Worm (Caenorhabditis elegans) whole organism, L2 larva: ENCODE data around the gene gpc-1.

Experiments used
- C34F6.9 ChIP-seq: fragments of 150-350 bp; optimal IDR thresholded peaks from 2 replicates; lab custom pipeline; 2014; ENCODE audit warnings: missing biosample characterization, missing genetic modification characterization
- F13H6.1 ChIP-seq: sonication (generic microtip); optimal IDR thresholded peaks from 2 replicates; lab custom pipeline; 2016; ENCODE audit warnings: missing genetic modification characterization, missing compliant biosample characterization
- R02D3.7 ChIP-seq: fragments of 150-350 bp; optimal IDR thresholded peaks from 2 replicates; lab custom pipeline; 2014; ENCODE audit warnings: missing biosample characterization, missing genetic modification characterization
- Y55F3AM.14 ChIP-seq: fragments of 200-800 bp; sonication (Bioruptor generic); optimal IDR thresholded peaks from 2 replicates; lab custom pipeline; 2018; ENCODE audit warnings: mild to moderate bottlenecking, missing genetic modification characterization, missing compliant biosample characterization
- ZK546.5 ChIP-seq: sonication (generic microtip); optimal IDR thresholded peaks from 2 replicates; lab custom pipeline; 2017; ENCODE audit warnings: missing biosample characterization, missing genetic modification characterization
- alr-1 ChIP-seq: fragments of 150-350 bp; optimal IDR thresholded peaks from 2 replicates; lab custom pipeline; 2014; ENCODE audit warnings: missing biosample characterization, missing genetic modification characterization
- ama-1 ChIP-seq: fragments of 150-350 bp; optimal IDR thresholded peaks from 2 replicates; lab custom pipeline; 2018; ENCODE audit warnings: inconsistent platforms
- blmp-1 ChIP-seq: sonication (generic microtip); optimal IDR thresholded peaks from 2 replicates; lab custom pipeline; 2017; ENCODE audit warnings: missing genetic modification characterization, mild to moderate bottlenecking, missing compliant biosample characterization, antibody characterized with exemption, moderate library complexity; ENCODE audit not compliant: insufficient read depth
- ceh-82 ChIP-seq: fragments of 150-350 bp; optimal IDR thresholded peaks from 2 replicates; lab custom pipeline; 2014; ENCODE audit warnings: missing biosample characterization, missing genetic modification characterization
- crh-2 ChIP-seq: sonication (generic microtip); optimal IDR thresholded peaks from 2 replicates; lab custom pipeline; 2017; ENCODE audit warnings: missing biosample characterization, missing genetic modification characterization
- dmd-4 ChIP-seq: sonication (generic microtip); optimal IDR thresholded peaks from 2 replicates; lab custom pipeline; 2017; ENCODE audit warnings: missing biosample characterization, missing genetic modification characterization
- elt-1 ChIP-seq: fragments of 150-350 bp; optimal IDR thresholded peaks from 2 replicates; lab custom pipeline; 2014; ENCODE audit warnings: missing biosample characterization, missing genetic modification characterization
- fos-1 ChIP-seq: fragments of 150-350 bp; optimal IDR thresholded peaks from 2 replicates; lab custom pipeline; 2014; ENCODE audit warnings: missing biosample characterization, missing genetic modification characterization
- gmeb-1 ChIP-seq: fragments of 150-350 bp; optimal IDR thresholded peaks from 2 replicates; lab custom pipeline; 2014; ENCODE audit warnings: missing biosample characterization, missing genetic modification characterization
- lin-11 ChIP-seq: fragments of 150-350 bp; sonication (generic microtip); optimal IDR thresholded peaks from 2 replicates; lab custom pipeline; 2014; ENCODE audit warnings: missing biosample characterization, missing genetic modification characterization, inconsistent platforms, mixed read lengths
- lsy-2 ChIP-seq, 2 experiments: fragments of 150-350 bp in 1 of 2; sonication (generic microtip) in 1 of 2; optimal IDR thresholded peaks; 2 replicates each; lab custom pipeline; 2014 to 2017; ENCODE audit warnings: missing biosample characterization in 2 of 2, missing genetic modification characterization in 2 of 2
- mab-5 ChIP-seq: fragments of 150-350 bp; optimal IDR thresholded peaks from 2 replicates; lab custom pipeline; 2014; ENCODE audit warnings: missing biosample characterization, missing genetic modification characterization
- mbf-1 ChIP-seq: sonication (generic microtip); optimal IDR thresholded peaks from 2 replicates; lab custom pipeline; 2017; ENCODE audit warnings: missing biosample characterization, missing genetic modification characterization
- nhr-10 ChIP-seq: sonication (generic microtip); optimal IDR thresholded peaks from 2 replicates; lab custom pipeline; 2017; ENCODE audit warnings: missing biosample characterization, missing genetic modification characterization
- nhr-11 ChIP-seq: fragments of 150-350 bp; optimal IDR thresholded peaks from 2 replicates; lab custom pipeline; 2014; ENCODE audit warnings: missing biosample characterization, missing genetic modification characterization
- nhr-12 ChIP-seq: fragments of 150-350 bp; optimal IDR thresholded peaks from 2 replicates; lab custom pipeline; 2014; ENCODE audit warnings: missing biosample characterization, missing genetic modification characterization
- nhr-129 ChIP-seq: fragments of 150-350 bp; optimal IDR thresholded peaks from 2 replicates; lab custom pipeline; 2014; ENCODE audit warnings: missing biosample characterization, missing genetic modification characterization
- nhr-21 ChIP-seq: fragments of 150-350 bp; optimal IDR thresholded peaks from 2 replicates; lab custom pipeline; 2014; ENCODE audit warnings: missing biosample characterization, missing genetic modification characterization
- nhr-23 ChIP-seq: fragments of 150-350 bp; optimal IDR thresholded peaks from 2 replicates; lab custom pipeline; 2014; ENCODE audit warnings: missing biosample characterization, missing genetic modification reagents, missing genetic modification characterization
- nhr-237 ChIP-seq: fragments of 150-350 bp; optimal IDR thresholded peaks from 2 replicates; lab custom pipeline; 2014; ENCODE audit warnings: missing biosample characterization, missing genetic modification characterization
- nhr-6 ChIP-seq: fragments of 150-350 bp; optimal IDR thresholded peaks from 2 replicates; lab custom pipeline; 2014; ENCODE audit warnings: missing biosample characterization, missing genetic modification characterization
- nhr-77 ChIP-seq: fragments of 150-350 bp; optimal IDR thresholded peaks from 2 replicates; lab custom pipeline; 2014; ENCODE audit warnings: missing biosample characterization, missing genetic modification characterization
- peb-1 ChIP-seq: fragments of 150-350 bp; optimal IDR thresholded peaks from 2 replicates; lab custom pipeline; 2014; ENCODE audit warnings: missing biosample characterization, missing genetic modification characterization
- sma-3 ChIP-seq: sonication (generic microtip); optimal IDR thresholded peaks from 2 replicates; lab custom pipeline; 2016; ENCODE audit warnings: missing genetic modification reagents, missing genetic modification characterization, missing compliant biosample characterization
- sma-9 ChIP-seq, 2 experiments: fragments of 150-350 bp in 1 of 2; sonication (generic microtip) in 1 of 2; optimal IDR thresholded peaks; 2 replicates each; lab custom pipeline; 2014 to 2016; ENCODE audit warnings: missing genetic modification characterization in 2 of 2, mild to moderate bottlenecking in 1 of 2, missing biosample characterization in 1 of 2, missing compliant biosample characterization in 1 of 2, missing genetic modification reagents in 1 of 2, moderate library complexity in 1 of 2
- snpc-4 ChIP-seq: fragments of 150-350 bp; optimal IDR thresholded peaks from 2 replicates; lab custom pipeline; 2014; ENCODE audit warnings: missing biosample characterization, missing genetic modification characterization
- unc-39 ChIP-seq: fragments of 150-350 bp; optimal IDR thresholded peaks from 2 replicates; lab custom pipeline; 2014; ENCODE audit warnings: missing biosample characterization, missing genetic modification characterization
- unc-55 ChIP-seq: fragments of 150-350 bp; sonication (generic microtip); optimal IDR thresholded peaks from 3 replicates; lab custom pipeline; 2014; ENCODE audit warnings: missing biosample characterization, missing genetic modification reagents, missing genetic modification characterization
- unc-62 ChIP-seq: fragments of 150-350 bp; optimal IDR thresholded peaks from 2 replicates; lab custom pipeline; 2014; ENCODE audit warnings: missing biosample characterization, missing genetic modification reagents, missing genetic modification characterization
- zag-1 ChIP-seq: fragments of 150-350 bp; optimal IDR thresholded peaks from 2 replicates; lab custom pipeline; 2014; ENCODE audit warnings: missing biosample characterization, missing genetic modification characterization

Gene gpc-1

ce11 chrX:12914209-12914608, 29.4 kb upstream of the gpc-1 start:
- TF ChIP-seq nhr-129 (tag; lab: Kevin White, UChicago) (peak; percentile 78), sma-9 (GFP tag; optimal IDR thresholded peaks at IDR 0.05; lab: Kevin White, UChicago) (peak; percentile 31), sma-9 (tag; optimal IDR thresholded peaks at IDR 0.05; lab: Kevin White, UChicago) (no peak), mbf-1 (tag; lab: Kevin White, UChicago) (no peak), snpc-4 (tag; lab: Kevin White, UChicago) (no peak), Y55F3AM.14 (GFP tag; lab: Kevin White, UChicago) (no peak), unc-62 (GFP tag; lab: Kevin White, UChicago) (no peak), nhr-6 (tag; lab: Kevin White, UChicago) (peak; percentile 7), nhr-12 (tag; lab: Kevin White, UChicago) (no peak), C34F6.9 (tag; lab: Kevin White, UChicago) (peak; percentile 53), nhr-11 (tag; lab: Kevin White, UChicago) (no peak), nhr-10 (tag; lab: Kevin White, UChicago) (no peak)

- TF ChIP-seq ceh-82 (tag; lab: Kevin White, UChicago) = no peak
- peak; percentile 6 for TF ChIP-seq nhr-129 (tag; lab: Kevin White, UChicago)
- no peak for TF ChIP-seq unc-55
- no peak for TF ChIP-seq ama-1 (lab: Kevin White, UChicago)
- TF ChIP-seq unc-62 (GFP tag; lab: Kevin White, UChicago) = no peak
- TF ChIP-seq alr-1 = no peak
- TF ChIP-seq sma-9 (GFP tag; optimal IDR thresholded peaks at IDR 0.05; lab: Kevin White, UChicago) = peak; percentile 80
- no peak for TF ChIP-seq sma-9 (tag; optimal IDR thresholded peaks at IDR 0.05; lab: Kevin White, UChicago)
- TF ChIP-seq nhr-21 (tag; lab: Kevin White, UChicago) = peak; percentile 35
Measured at ce11 chrX:12913398-12914071, 28.7 kb upstream of the gpc-1 start.

ce11 chrX:12912435-12912834, 27.6 kb upstream of the gpc-1 start:
- TF ChIP-seq nhr-237 (tag; lab: Kevin White, UChicago) (no peak), nhr-21 (tag; lab: Kevin White, UChicago) (peak; percentile 9)
- TF ChIP-seq, all 48 proteins: peak for 1

DNA sequence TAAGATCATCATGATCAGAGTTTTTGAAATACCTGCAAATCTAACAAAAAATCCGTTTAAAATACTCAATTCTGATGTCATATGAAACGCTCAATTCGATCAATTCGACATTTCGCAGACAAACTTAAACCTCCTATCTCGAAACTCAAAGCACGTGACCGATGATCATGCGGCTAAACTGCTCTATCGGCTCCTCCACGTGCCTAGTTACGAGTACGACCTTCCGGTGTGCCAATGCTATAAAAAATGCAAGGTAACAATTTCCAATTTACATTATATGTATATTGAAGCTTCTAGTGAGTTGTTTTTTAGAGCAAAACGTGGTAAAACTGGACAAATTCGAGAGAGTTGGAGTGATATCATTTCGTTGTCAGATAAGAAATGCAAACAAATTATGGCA, 26.4 kb upstream of the gpc-1 start:
- TF ChIP-seq C34F6.9 (tag; lab: Kevin White, UChicago) (peak; percentile 48), sma-3 (no peak), R02D3.7 (tag; lab: Kevin White, UChicago) (no peak), F13H6.1 (tag; lab: Kevin White, UChicago) (no peak), lsy-2 (tag; optimal IDR thresholded peaks at IDR 0.05; lab: Kevin White, UChicago) (peak in 1 of 2 experiments; percentile 30), gmeb-1 (tag; lab: Kevin White, UChicago) (peak; percentile 5), fos-1 (tag; lab: Kevin White, UChicago) (peak; percentile 7), elt-1 (tag; lab: Kevin White, UChicago) (no peak), sma-9 (GFP tag; optimal IDR thresholded peaks at IDR 0.05; lab: Kevin White, UChicago) (peak; percentile 50), sma-9 (tag; optimal IDR thresholded peaks at IDR 0.05; lab: Kevin White, UChicago) (no peak), nhr-129 (tag; lab: Kevin White, UChicago) (peak; percentile 48), nhr-11 (tag; lab: Kevin White, UChicago) (no peak), crh-2 (peak; percentile 51)

DNA sequence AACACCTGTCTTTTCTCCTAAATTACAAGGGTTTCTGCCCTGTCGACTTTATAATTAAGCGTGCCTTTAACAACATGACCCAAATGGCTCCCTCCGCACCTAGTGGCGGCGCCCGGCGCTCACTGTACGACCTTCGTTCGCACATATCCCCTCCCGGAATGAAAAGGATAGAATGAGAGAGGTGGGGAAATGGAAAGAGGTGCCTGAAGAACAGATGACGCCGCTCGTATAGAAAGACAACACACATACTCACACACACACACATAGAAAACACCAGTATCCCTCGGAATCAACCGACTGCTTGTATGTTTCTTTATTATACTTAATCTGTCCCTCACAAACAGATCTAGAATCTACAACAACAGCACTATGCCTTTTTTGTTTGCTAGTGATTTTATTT, 25.1 kb upstream of the gpc-1 start:
- TF ChIP-seq nhr-77 (no peak), lin-11 (tag; lab: Kevin White, UChicago) (no peak), C34F6.9 (tag; lab: Kevin White, UChicago) (no peak), mab-5 (no peak)

ce11 chrX:12908715-12909114, 23.9 kb upstream of the gpc-1 start:
- no peak for TF ChIP-seq ama-1 (lab: Kevin White, UChicago)
- TF ChIP-seq ZK546.5 (tag; lab: Kevin White, UChicago) = no peak
- no peak for TF ChIP-seq blmp-1
- no peak for TF ChIP-seq nhr-23 (tag; lab: Kevin White, UChicago)
- TF ChIP-seq ceh-82 (tag; lab: Kevin White, UChicago) = no peak
- no peak for TF ChIP-seq dmd-4 (tag; lab: Kevin White, UChicago)
- no peak for TF ChIP-seq zag-1 (tag; lab: Kevin White, UChicago)
- TF ChIP-seq F13H6.1 (tag; lab: Kevin White, UChicago) = no peak
- TF ChIP-seq nhr-10 (tag; lab: Kevin White, UChicago) = no peak
- TF ChIP-seq snpc-4 (tag; lab: Kevin White, UChicago) = no peak
- no peak for TF ChIP-seq lsy-2 (tag; optimal IDR thresholded peaks at IDR 0.05; lab: Kevin White, UChicago)
- TF ChIP-seq Y55F3AM.14 (GFP tag; lab: Kevin White, UChicago) = no peak
- no peak for TF ChIP-seq nhr-12 (tag; lab: Kevin White, UChicago)
- no peak for TF ChIP-seq peb-1 (tag; lab: Kevin White, UChicago)
- TF ChIP-seq mbf-1 (tag; lab: Kevin White, UChicago) = no peak
- TF ChIP-seq C34F6.9 (tag; lab: Kevin White, UChicago) = no peak
- no peak for TF ChIP-seq unc-39 (tag; lab: Kevin White, UChicago)
